Worm (Caenorhabditis elegans) whole organism, early embryonic: ENCODE data around the gene F17C11.12.

Experiments used
- B0310.2 ChIP-seq: sonication (generic microtip); optimal IDR thresholded peaks from 2 replicates; lab custom pipeline; 2016; ENCODE audit warnings: mild to moderate bottlenecking, missing genetic modification characterization, missing compliant biosample characterization
- F13C5.2 ChIP-seq: sonication (generic microtip); optimal IDR thresholded peaks from 2 replicates; lab custom pipeline; 2017; ENCODE audit warnings: mild to moderate bottlenecking, missing genetic modification characterization, inconsistent platforms, missing compliant biosample characterization
- aly-1 ChIP-seq: sonication (generic microtip); optimal IDR thresholded peaks from 2 replicates; lab custom pipeline; 2016; ENCODE audit warnings: missing genetic modification characterization, missing compliant biosample characterization
- ama-1 ChIP-seq: fragments of 150-350 bp; optimal IDR thresholded peaks from 2 replicates; lab custom pipeline; 2014
- ceh-13 ChIP-seq: fragments of 200-800 bp; sonication (Bioruptor generic); optimal IDR thresholded peaks from 2 replicates; lab custom pipeline; 2018; ENCODE audit warnings: mild to moderate bottlenecking, missing genetic modification characterization, missing compliant biosample characterization
- ceh-36 ChIP-seq: sonication (generic microtip); optimal IDR thresholded peaks from 2 replicates; lab custom pipeline; 2016; ENCODE audit warnings: missing genetic modification characterization, inconsistent platforms, missing compliant biosample characterization
- ets-7 ChIP-seq: sonication (generic microtip); optimal IDR thresholded peaks from 2 replicates; lab custom pipeline; 2016; ENCODE audit warnings: missing genotype, missing genetic modification characterization, missing compliant biosample characterization
- flt-1 ChIP-seq: fragments of 200-800 bp; sonication (Bioruptor generic); IDR thresholded peaks from 2 replicates; pipeline ENCODE4 v1.3.6; 2022; ENCODE audit warnings: missing genetic modification characterization, missing compliant biosample characterization
- hmbx-1 ChIP-seq: sonication (generic microtip); optimal IDR thresholded peaks from 2 replicates; lab custom pipeline; 2016; ENCODE audit warnings: mild to moderate bottlenecking, missing genetic modification characterization, missing compliant biosample characterization
- hmg-4 ChIP-seq: fragments of 200-800 bp; sonication (Bioruptor generic); optimal IDR thresholded peaks from 2 replicates; lab custom pipeline; 2018; ENCODE audit warnings: mild to moderate bottlenecking, missing genetic modification characterization, missing compliant biosample characterization
- hnd-1 ChIP-seq: sonication (generic microtip); optimal IDR thresholded peaks from 2 replicates; lab custom pipeline; 2016; ENCODE audit warnings: missing genetic modification characterization, missing compliant biosample characterization
- pes-1 ChIP-seq: fragments of 200-800 bp; sonication (Bioruptor generic); IDR thresholded peaks from 2 replicates; pipeline ENCODE4 v1.3.6; 2022; ENCODE audit warnings: missing genetic modification reagents, missing genetic modification characterization, missing compliant biosample characterization
- scrt-1 ChIP-seq: fragments of 200-800 bp; sonication (Bioruptor generic); IDR thresholded peaks from 2 replicates; pipeline ENCODE4 v1.3.6; 2022; ENCODE audit warnings: missing genetic modification characterization, missing compliant biosample characterization
- sea-1 ChIP-seq: fragments of 200-800 bp; sonication (Bioruptor generic); conservative IDR thresholded peaks from 2 replicates; pipeline ENCODE4 v1.3.6; 2022; ENCODE audit warnings: missing genetic modification characterization, missing compliant biosample characterization
- tbx-11 ChIP-seq: fragments of 200-800 bp; sonication (Bioruptor generic); IDR thresholded peaks from 2 replicates; pipeline ENCODE4 v1.3.6; 2022; ENCODE audit warnings: missing genetic modification characterization, missing compliant biosample characterization
- tbx-37 ChIP-seq: fragments of 200-800 bp; sonication (Bioruptor generic); conservative IDR thresholded peaks from 2 replicates; pipeline ENCODE4 v1.3.6; 2022; ENCODE audit warnings: missing genetic modification reagents, missing genetic modification characterization, missing compliant biosample characterization
- tra-4 ChIP-seq: sonication (generic microtip); optimal IDR thresholded peaks from 2 replicates; lab custom pipeline; 2017; ENCODE audit warnings: missing genetic modification characterization, missing compliant biosample characterization

The F17C11.12 gene

DNA sequence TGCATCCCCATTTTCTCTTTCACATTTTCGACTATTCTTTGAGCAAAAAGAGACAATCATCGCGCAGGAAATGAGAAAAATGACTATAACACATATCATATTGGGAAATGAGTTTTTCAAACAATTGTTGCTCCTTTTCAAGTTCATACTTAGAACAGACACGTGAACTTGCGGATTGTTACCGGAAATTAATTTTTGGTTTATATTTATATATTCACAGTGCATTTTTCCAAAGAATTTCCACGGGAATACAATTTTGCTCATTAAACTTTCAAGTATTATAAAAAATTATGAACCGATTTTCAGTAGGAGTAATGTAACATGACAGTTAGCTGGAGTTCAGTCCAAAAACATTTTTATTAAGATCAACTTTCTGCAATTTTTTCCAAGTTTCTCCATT lies 13.5 kb downstream of the F17C11.12 start, which contains the start of gene F58B4.7:
Gene F58B4.7 (minus strand): TSS at position 101 of the 400 bp plus-strand sequence.
- TF ChIP-seq ceh-36 (tag; lab: Kevin White, UChicago): no peak
- no peak for TF ChIP-seq ets-7 (tag; lab: Kevin White, UChicago)
- TF ChIP-seq hnd-1: no peak
- TF ChIP-seq ceh-13 (GFP tag; lab: Kevin White, UChicago): no peak
- no peak for TF ChIP-seq flt-1
- no peak for TF ChIP-seq tbx-37
- TF ChIP-seq pes-1 (GFP tag; lab: Robert Waterston, UW): no peak
- TF ChIP-seq aly-1 (tag; lab: Kevin White, UChicago): no peak
- TF ChIP-seq tbx-11 (GFP tag; lab: Robert Waterston, UW): no peak
- no peak for TF ChIP-seq tra-4 (tag; lab: Kevin White, UChicago)
- TF ChIP-seq hmbx-1 (tag; lab: Kevin White, UChicago): no peak
- TF ChIP-seq hmg-4 (GFP tag; lab: Kevin White, UChicago): no peak
- TF ChIP-seq ama-1 (lab: Kevin White, UChicago): no peak
- no peak for TF ChIP-seq B0310.2 (tag; lab: Kevin White, UChicago)
- no peak for TF ChIP-seq sea-1
- TF ChIP-seq scrt-1 (GFP tag; lab: Robert Waterston, UW): no peak
- TF ChIP-seq F13C5.2: no peak

DNA sequence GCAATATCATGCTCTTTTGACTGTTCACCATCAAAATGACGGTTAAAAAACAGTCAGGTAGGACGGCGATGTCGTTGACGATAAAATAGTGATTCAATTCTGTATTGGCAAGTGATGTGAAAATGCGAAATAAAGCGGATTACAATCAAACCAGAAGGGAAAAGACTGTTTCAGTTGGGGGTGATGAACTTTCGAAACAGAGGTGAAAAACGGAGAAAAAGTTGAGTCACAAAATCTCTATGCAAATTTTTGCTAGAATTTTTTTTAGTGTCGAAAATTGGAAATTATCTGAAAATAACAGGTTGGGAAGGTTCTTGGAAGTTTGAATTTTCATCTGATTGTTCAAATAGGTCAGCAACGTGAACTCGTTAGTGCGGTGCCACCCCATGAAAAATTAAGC lies 15.0 kb downstream of the F17C11.12 start, which contains the start of gene nas-31:
Gene nas-31 (minus strand): TSS at position 101 of the 400 bp plus-strand sequence.
- TF ChIP-seq hnd-1 (no peak), aly-1 (tag; lab: Kevin White, UChicago) (no peak), ceh-36 (tag; lab: Kevin White, UChicago) (no peak), hmg-4 (GFP tag; lab: Kevin White, UChicago) (no peak), pes-1 (GFP tag; lab: Robert Waterston, UW) (no peak), ceh-13 (GFP tag; lab: Kevin White, UChicago) (no peak), tra-4 (tag; lab: Kevin White, UChicago) (no peak), ets-7 (tag; lab: Kevin White, UChicago) (no peak), hmbx-1 (tag; lab: Kevin White, UChicago) (no peak), scrt-1 (GFP tag; lab: Robert Waterston, UW) (no peak)

DNA sequence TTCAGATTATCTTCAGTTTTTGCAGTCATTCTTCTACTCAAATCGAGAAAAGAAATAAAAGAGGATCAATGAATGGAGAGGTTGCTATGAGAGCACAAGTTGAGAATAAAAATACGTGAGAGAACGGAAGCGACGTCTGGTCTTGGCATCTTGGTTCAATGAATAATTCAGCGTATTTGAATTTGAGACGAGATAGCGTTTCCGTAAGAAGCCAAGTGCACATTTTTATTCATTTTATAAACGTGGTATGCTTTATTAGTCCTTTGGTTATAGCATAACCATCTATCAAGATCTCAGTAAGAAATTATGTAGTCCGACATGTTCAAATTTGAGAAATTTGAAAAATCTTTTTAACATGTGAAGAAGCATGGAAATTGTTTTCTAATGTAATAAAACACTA lies 18.3 kb downstream of the F17C11.12 start, which contains the start of gene F58B4.2:
Gene F58B4.2 (minus strand): TSS at position 101 of the 400 bp plus-strand sequence.
- TF ChIP-seq tbx-37 (no peak), sea-1 (no peak), B0310.2 (tag; lab: Kevin White, UChicago) (no peak), aly-1 (tag; lab: Kevin White, UChicago) (no peak), pes-1 (GFP tag; lab: Robert Waterston, UW) (no peak), scrt-1 (GFP tag; lab: Robert Waterston, UW) (no peak), flt-1 (no peak), F13C5.2 (no peak), ceh-13 (GFP tag; lab: Kevin White, UChicago) (no peak)

DNA sequence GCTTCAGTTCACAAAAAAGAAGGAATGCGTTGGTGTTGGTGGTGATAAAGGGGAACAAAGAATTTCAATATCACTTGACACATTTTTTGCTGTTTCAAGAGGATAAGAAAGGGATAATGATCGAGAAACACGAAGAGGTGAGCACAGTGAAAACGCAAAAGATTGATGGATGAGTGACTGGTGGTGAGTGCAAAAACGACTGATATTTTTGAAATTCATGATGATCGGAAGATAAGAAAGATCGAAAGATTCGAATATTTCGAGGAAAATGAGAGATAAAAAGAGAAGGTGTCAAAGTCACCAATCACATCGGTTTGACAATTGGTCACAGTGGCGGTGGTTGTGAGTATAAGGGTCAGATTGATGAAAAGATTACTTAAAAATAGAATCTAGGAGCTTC lies 20.8 kb downstream of the F17C11.12 start:
- TF ChIP-seq scrt-1 (GFP tag; lab: Robert Waterston, UW) (no peak), aly-1 (tag; lab: Kevin White, UChicago) (no peak), tbx-11 (GFP tag; lab: Robert Waterston, UW) (no peak), tbx-37 (no peak), hnd-1 (no peak), sea-1 (no peak), hmg-4 (GFP tag; lab: Kevin White, UChicago) (no peak), tra-4 (tag; lab: Kevin White, UChicago) (no peak), ets-7 (tag; lab: Kevin White, UChicago) (no peak)

DNA sequence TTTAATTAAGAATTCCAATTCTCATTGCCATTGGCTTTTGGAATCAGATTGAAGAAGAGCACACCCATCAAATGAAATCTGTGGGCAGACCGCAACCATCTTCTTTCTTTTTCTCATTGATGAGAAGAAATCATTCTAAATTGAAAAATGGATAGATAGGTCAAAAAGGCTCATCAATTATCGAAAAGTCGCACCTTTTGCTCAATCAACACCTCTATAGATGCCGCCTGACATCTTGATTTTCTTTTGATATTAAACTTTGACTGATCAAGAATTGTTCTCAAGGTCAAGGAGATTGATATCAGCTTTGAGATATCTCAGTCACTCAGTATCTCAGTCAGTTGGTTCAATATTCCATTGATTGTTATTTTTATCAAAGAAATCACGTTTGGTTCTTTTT lies 26.8 kb downstream of the F17C11.12 start:
- TF ChIP-seq ama-1 (lab: Kevin White, UChicago): no peak
- TF ChIP-seq aly-1 (tag; lab: Kevin White, UChicago): no peak
- no peak for TF ChIP-seq pes-1 (GFP tag; lab: Robert Waterston, UW)
- TF ChIP-seq sea-1: no peak
- TF ChIP-seq ceh-13 (GFP tag; lab: Kevin White, UChicago): no peak
- no peak for TF ChIP-seq hmg-4 (GFP tag; lab: Kevin White, UChicago)
- no peak for TF ChIP-seq tra-4 (tag; lab: Kevin White, UChicago)
- no peak for TF ChIP-seq ets-7 (tag; lab: Kevin White, UChicago)
- TF ChIP-seq hnd-1: no peak
- TF ChIP-seq hmbx-1 (tag; lab: Kevin White, UChicago): no peak
- TF ChIP-seq B0310.2 (tag; lab: Kevin White, UChicago): no peak
- TF ChIP-seq F13C5.2: no peak
- no peak for TF ChIP-seq scrt-1 (GFP tag; lab: Robert Waterston, UW)
- no peak for TF ChIP-seq tbx-11 (GFP tag; lab: Robert Waterston, UW)
- no peak for TF ChIP-seq ceh-36 (tag; lab: Kevin White, UChicago)

DNA sequence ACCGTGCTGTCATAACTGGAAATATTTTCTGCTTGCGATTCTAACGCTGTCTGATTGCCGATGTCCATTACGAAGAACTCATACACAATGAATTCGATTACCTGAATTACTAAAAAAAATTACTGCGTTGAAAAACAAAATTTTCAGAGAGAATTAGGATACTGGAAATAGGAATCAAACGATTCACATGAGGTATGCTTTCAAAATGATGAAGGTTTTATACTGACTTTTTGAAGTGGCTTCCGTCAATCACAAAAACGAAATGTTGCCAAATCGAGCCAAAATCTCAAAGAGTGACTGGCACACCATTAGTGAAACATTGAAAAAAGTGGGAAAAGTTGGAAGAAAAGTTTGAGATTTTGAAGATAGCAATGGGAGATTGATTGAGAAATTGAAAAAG lies 27.6 kb downstream of the F17C11.12 start, which contains the start of gene zzz-1:
Gene zzz-1 (minus strand): TSS at position 101 of the 400 bp plus-strand sequence.
- TF ChIP-seq F13C5.2 (no peak), aly-1 (tag; lab: Kevin White, UChicago) (no peak), hmbx-1 (tag; lab: Kevin White, UChicago) (no peak), scrt-1 (GFP tag; lab: Robert Waterston, UW) (no peak), hnd-1 (no peak), tbx-37 (no peak), ceh-36 (tag; lab: Kevin White, UChicago) (no peak), ets-7 (tag; lab: Kevin White, UChicago) (no peak), sea-1 (no peak), ceh-13 (GFP tag; lab: Kevin White, UChicago) (no peak), B0310.2 (tag; lab: Kevin White, UChicago) (no peak), pes-1 (GFP tag; lab: Robert Waterston, UW) (no peak), tbx-11 (GFP tag; lab: Robert Waterston, UW) (no peak), hmg-4 (GFP tag; lab: Kevin White, UChicago) (no peak), flt-1 (no peak), tra-4 (tag; lab: Kevin White, UChicago) (no peak), ama-1 (lab: Kevin White, UChicago) (no peak)

DNA sequence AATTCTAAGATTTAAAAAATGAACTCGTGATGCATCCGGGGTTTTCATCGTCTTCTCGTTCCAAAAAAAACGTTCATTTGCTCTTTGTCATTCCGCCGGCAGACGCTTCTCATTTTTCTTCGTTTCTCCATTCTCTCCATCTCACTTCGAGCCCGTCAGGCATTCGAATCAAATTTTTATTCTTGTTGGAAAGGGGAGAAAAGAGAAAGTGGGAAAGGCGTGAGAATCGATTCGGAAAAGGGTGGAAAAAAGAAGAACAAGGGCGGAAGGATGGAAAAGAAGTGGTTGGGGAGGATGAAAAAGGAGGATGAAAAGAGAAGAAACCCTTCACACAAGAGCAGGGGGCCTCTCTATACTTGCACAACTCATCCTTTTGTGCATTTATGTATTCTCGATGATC lies 31.9 kb downstream of the F17C11.12 start:
- TF ChIP-seq ceh-36 (tag; lab: Kevin White, UChicago) (no peak), flt-1 (no peak), ceh-13 (GFP tag; lab: Kevin White, UChicago) (no peak), ets-7 (tag; lab: Kevin White, UChicago) (no peak), tbx-11 (GFP tag; lab: Robert Waterston, UW) (no peak), aly-1 (tag; lab: Kevin White, UChicago) (no peak), pes-1 (GFP tag; lab: Robert Waterston, UW) (no peak), B0310.2 (tag; lab: Kevin White, UChicago) (no peak), sea-1 (no peak), hmg-4 (GFP tag; lab: Kevin White, UChicago) (no peak), ama-1 (lab: Kevin White, UChicago) (no peak)
